Fruit fly (Drosophila melanogaster) Kc167 (cell line): ENCODE results near the gene CG17726.

ENCODE experiments used
- Myc ChIP-seq: fragments of >200 bp; optimal IDR thresholded peaks from 2 replicates; lab custom pipeline; 2017; ENCODE audit warnings: missing external identifiers
- Sin3A ChIP-seq: fragments of >200 bp; optimal IDR thresholded peaks from 2 replicates; lab custom pipeline; 2018; ENCODE audit warnings: missing external identifiers
- h ChIP-seq: fragments of >200 bp; optimal IDR thresholded peaks from 3 replicates; lab custom pipeline; 2018; ENCODE audit warnings: missing external identifiers
- insv ChIP-seq: fragments of >200 bp; optimal IDR thresholded peaks from 3 replicates; lab custom pipeline; 2018; ENCODE audit warnings: missing external identifiers
- psq ChIP-seq: fragments of >200 bp; optimal IDR thresholded peaks from 2 replicates; lab custom pipeline; 2017; ENCODE audit warnings: missing external identifiers
- ttk ChIP-seq: sonication (Bioruptor generic); optimal IDR thresholded peaks from 2 replicates; lab custom pipeline; 2017; ENCODE audit warnings: missing external identifiers

DNA sequence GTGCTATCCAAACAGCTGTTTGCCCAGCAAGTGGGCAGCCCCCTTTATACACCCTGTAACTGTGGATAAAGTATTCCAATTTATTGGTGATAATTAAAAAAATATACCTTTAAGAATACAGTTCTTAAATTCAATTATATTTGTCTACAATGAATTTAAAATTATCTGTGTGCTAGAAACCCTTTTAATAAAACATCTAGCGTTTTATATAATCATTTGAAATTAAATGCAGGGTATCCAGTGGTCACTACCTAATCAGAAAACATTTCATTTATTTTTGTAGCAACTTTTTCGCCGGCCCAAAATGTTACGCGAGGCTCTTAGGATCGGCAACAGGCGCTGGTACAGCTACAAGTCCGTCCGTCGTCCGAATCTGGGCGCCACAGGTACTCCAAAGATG lies at the start of gene CG17726:
- TF ChIP-seq psq (lab: Kevin White, UChicago): no peak
- no peak for TF ChIP-seq ttk
- no peak for TF ChIP-seq Sin3A (lab: Kevin White, UChicago)
- TF ChIP-seq insv (lab: Kevin White, UChicago): no peak
- no peak for TF ChIP-seq h (lab: Kevin White, UChicago)
- TF ChIP-seq Myc (lab: Kevin White, UChicago): no peak
